Worm (Caenorhabditis elegans) whole organism, L3 larva: ENCODE results near the gene srt-64.

Source experiments
- R02D3.7 ChIP-seq: fragments of 150-350 bp; optimal IDR thresholded peaks from 2 replicates; lab custom pipeline; 2014; ENCODE audit warnings: missing biosample characterization, missing genetic modification characterization
- ZK546.5 ChIP-seq: sonication (generic microtip); optimal IDR thresholded peaks from 2 replicates; lab custom pipeline; 2017; ENCODE audit warnings: missing biosample characterization, missing genetic modification characterization
- aly-2 ChIP-seq: fragments of 150-350 bp; optimal IDR thresholded peaks from 2 replicates; lab custom pipeline; 2014; ENCODE audit warnings: missing biosample characterization, missing genetic modification characterization
- ama-1 ChIP-seq: fragments of 150-350 bp; optimal IDR thresholded peaks from 2 replicates; lab custom pipeline; 2018
- ceh-16 ChIP-seq: sonication (generic microtip); optimal IDR thresholded peaks from 2 replicates; lab custom pipeline; 2017; ENCODE audit warnings: missing biosample characterization, missing genetic modification characterization
- ceh-28 ChIP-seq: fragments of 150-350 bp; optimal IDR thresholded peaks from 2 replicates; lab custom pipeline; 2014; ENCODE audit warnings: missing biosample characterization, missing genetic modification reagents, missing genetic modification characterization
- ceh-82 ChIP-seq: fragments of 150-350 bp; optimal IDR thresholded peaks from 2 replicates; lab custom pipeline; 2014; ENCODE audit warnings: missing biosample characterization, missing genetic modification characterization
- ceh-9 ChIP-seq: sonication (generic microtip); optimal IDR thresholded peaks from 2 replicates; lab custom pipeline; 2018; ENCODE audit warnings: missing biosample characterization, missing genetic modification characterization
- daf-12 ChIP-seq: fragments of 150-350 bp; optimal IDR thresholded peaks from 2 replicates; lab custom pipeline; 2014; ENCODE audit warnings: missing biosample characterization, missing genetic modification reagents, missing genetic modification characterization
- egl-27 ChIP-seq: sonication (generic microtip); optimal IDR thresholded peaks from 4 replicates; lab custom pipeline; 2017; ENCODE audit warnings: missing biosample characterization, missing genetic modification reagents, missing genetic modification characterization
- egl-5 ChIP-seq: fragments of 150-350 bp; optimal IDR thresholded peaks from 2 replicates; lab custom pipeline; 2017; ENCODE audit warnings: missing biosample characterization, missing genetic modification reagents, missing genetic modification characterization, inconsistent platforms
- elt-1 ChIP-seq: fragments of 150-350 bp; optimal IDR thresholded peaks from 2 replicates; lab custom pipeline; 2014; ENCODE audit warnings: missing biosample characterization, missing genetic modification characterization
- elt-2 ChIP-seq: sonication (generic microtip); optimal IDR thresholded peaks from 2 replicates; lab custom pipeline; 2016; ENCODE audit warnings: missing genetic modification reagents, mild to moderate bottlenecking, missing genetic modification characterization, missing compliant biosample characterization
- elt-3 ChIP-seq, 3 experiments: fragments of 150-350 bp in 1 of 3; sonication (generic microtip) in 2 of 3; optimal IDR thresholded peaks; 2 replicates in 2 of 3; 4 replicates in 1 of 3; lab custom pipeline; 2014 to 2017; ENCODE audit warnings: missing biosample characterization in 3 of 3, missing genetic modification characterization in 3 of 3
- eor-1 ChIP-seq, 2 experiments: fragments of 150-350 bp; optimal IDR thresholded peaks; 2 replicates each; lab custom pipeline; 2014 to 2018; ENCODE audit warnings: missing biosample characterization in 2 of 2, missing genetic modification characterization in 2 of 2
- fkh-10 ChIP-seq: sonication (generic microtip); optimal IDR thresholded peaks from 2 replicates; lab custom pipeline; 2017; ENCODE audit warnings: missing biosample characterization, missing genetic modification reagents, missing genetic modification characterization
- fkh-2 ChIP-seq: fragments of 150-350 bp; optimal IDR thresholded peaks from 2 replicates; lab custom pipeline; 2014; ENCODE audit warnings: missing biosample characterization, missing genetic modification reagents, missing genetic modification characterization
- hmg-11 ChIP-seq: sonication (generic microtip); optimal IDR thresholded peaks from 2 replicates; lab custom pipeline; 2016; ENCODE audit warnings: missing genetic modification characterization, missing compliant biosample characterization
- lsy-12 ChIP-seq: sonication (generic microtip); optimal IDR thresholded peaks from 2 replicates; lab custom pipeline; 2016; ENCODE audit warnings: mild to moderate bottlenecking, missing genetic modification characterization, missing compliant biosample characterization
- mdl-1 ChIP-seq: fragments of 150-350 bp; optimal IDR thresholded peaks from 2 replicates; lab custom pipeline; 2014; ENCODE audit warnings: missing biosample characterization, missing genetic modification characterization
- mml-1 ChIP-seq: fragments of 150-350 bp; sonication (generic microtip); optimal IDR thresholded peaks from 3 replicates; lab custom pipeline; 2014; ENCODE audit warnings: missing biosample characterization, missing genetic modification characterization
- nfya-1 ChIP-seq: sonication (generic microtip); optimal IDR thresholded peaks from 2 replicates; lab custom pipeline; 2017; ENCODE audit warnings: missing genetic modification characterization, mild to moderate bottlenecking, missing compliant biosample characterization, antibody characterized with exemption, moderate library complexity; ENCODE audit not compliant: insufficient read depth
- nhr-11 ChIP-seq: fragments of 150-350 bp; optimal IDR thresholded peaks from 2 replicates; lab custom pipeline; 2014; ENCODE audit warnings: missing biosample characterization, missing genetic modification characterization
- nhr-23 ChIP-seq: fragments of 150-350 bp; optimal IDR thresholded peaks from 2 replicates; lab custom pipeline; 2014; ENCODE audit warnings: missing biosample characterization, missing genetic modification reagents, missing genetic modification characterization
- nhr-25 ChIP-seq: sonication (generic microtip); optimal IDR thresholded peaks from 2 replicates; lab custom pipeline; 2017; ENCODE audit warnings: missing biosample characterization, missing genetic modification characterization
- nhr-28 ChIP-seq: fragments of 150-350 bp; optimal IDR thresholded peaks from 2 replicates; lab custom pipeline; 2014; ENCODE audit warnings: missing biosample characterization, missing genetic modification characterization
- nhr-43 ChIP-seq: sonication (generic microtip); optimal IDR thresholded peaks from 2 replicates; lab custom pipeline; 2016; ENCODE audit warnings: mild to moderate bottlenecking, missing genetic modification characterization, missing compliant biosample characterization; ENCODE audit not compliant: poor library complexity, severe bottlenecking
- nhr-67 ChIP-seq: fragments of 150-350 bp; optimal IDR thresholded peaks from 2 replicates; lab custom pipeline; 2014; ENCODE audit warnings: missing biosample characterization, missing genetic modification characterization
- nhr-76 ChIP-seq: fragments of 150-350 bp; sonication (generic microtip); optimal IDR thresholded peaks from 5 replicates; lab custom pipeline; 2014; ENCODE audit warnings: missing biosample characterization, missing genetic modification characterization
- nhr-77 ChIP-seq: fragments of 150-350 bp; optimal IDR thresholded peaks from 2 replicates; lab custom pipeline; 2014; ENCODE audit warnings: missing biosample characterization, missing genetic modification characterization
- pha-4 ChIP-seq: fragments of 150-350 bp; optimal IDR thresholded peaks from 2 replicates; lab custom pipeline; 2014; ENCODE audit warnings: missing biosample characterization, missing genetic modification reagents, missing genetic modification characterization
- skn-1 ChIP-seq: fragments of 150-350 bp; optimal IDR thresholded peaks from 2 replicates; lab custom pipeline; 2014; ENCODE audit warnings: missing biosample characterization, missing genetic modification characterization
- snpc-4 ChIP-seq: fragments of 150-350 bp; optimal IDR thresholded peaks from 2 replicates; lab custom pipeline; 2014; ENCODE audit warnings: missing biosample characterization, missing genetic modification characterization
- tbx-2 ChIP-seq: sonication (generic microtip); optimal IDR thresholded peaks from 2 replicates; lab custom pipeline; 2016; ENCODE audit warnings: mild to moderate bottlenecking, missing genetic modification characterization, missing compliant biosample characterization
- unc-39 ChIP-seq: sonication (generic microtip); optimal IDR thresholded peaks from 4 replicates; lab custom pipeline; 2017; ENCODE audit warnings: missing biosample characterization, missing genetic modification characterization
- unc-62 ChIP-seq: fragments of 150-350 bp; sonication (generic microtip); optimal IDR thresholded peaks from 4 replicates; lab custom pipeline; 2014; ENCODE audit warnings: missing biosample characterization, missing genetic modification reagents, missing genetic modification characterization
- ztf-11 ChIP-seq: fragments of 150-350 bp; optimal IDR thresholded peaks from 2 replicates; lab custom pipeline; 2014; ENCODE audit warnings: missing biosample characterization, missing genetic modification characterization
- ztf-4 ChIP-seq: fragments of 150-350 bp; optimal IDR thresholded peaks from 2 replicates; lab custom pipeline; 2014; ENCODE audit warnings: missing biosample characterization, missing genetic modification characterization

Gene srt-64

DNA sequence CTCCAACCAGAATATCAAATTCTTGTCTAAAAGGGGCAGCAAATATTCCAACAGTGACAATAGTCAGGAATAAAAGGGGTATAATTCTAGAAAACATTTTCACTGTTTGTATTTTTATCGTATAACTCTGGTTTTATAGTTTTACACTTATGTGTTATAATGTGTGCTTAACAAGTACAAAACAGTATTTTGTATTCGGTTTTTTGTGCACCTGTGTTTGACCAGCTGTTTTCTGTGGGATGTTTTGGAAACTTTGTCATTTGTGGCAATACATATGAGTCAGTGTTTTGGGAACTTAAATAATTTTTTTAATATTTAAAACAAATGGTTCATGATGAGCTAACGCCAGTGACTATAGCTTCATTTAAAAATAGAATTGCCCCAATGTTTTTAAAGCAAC is 23.1 kb downstream of the srt-64 start, which contains the start of gene F14F9.6:
TSS of gene F14F9.6 (minus strand) at position 101 of the 400 bp plus-strand sequence.
- TF ChIP-seq elt-3 (tag; optimal IDR thresholded peaks at IDR 0.05; lab: Kevin White, UChicago) (no peak), fkh-10 (GFP tag; lab: Kevin White, UChicago) (no peak), mml-1 (no peak), elt-2 (tag; lab: Kevin White, UChicago) (no peak), daf-12 (tag; lab: Kevin White, UChicago) (no peak), nhr-43 (tag; lab: Kevin White, UChicago) (no peak), egl-27 (tag; lab: Kevin White, UChicago) (no peak), unc-39 (tag; lab: Kevin White, UChicago) (no peak)

- no peak for TF ChIP-seq nhr-77
- no peak for TF ChIP-seq nhr-23 (tag; lab: Kevin White, UChicago)
Measured at ce11 chrV:5144541-5144940, 24.9 kb downstream of the srt-64 start, which contains the start of gene F14F9.2. TSS of gene F14F9.2 (plus strand) at chrV:5144841.

ce11 chrV:5143785-5144184 is 25.7 kb downstream of the srt-64 start, which contains the start of gene srh-129:
TSS of gene srh-129 (minus strand) at chrV:5143885.
- TF ChIP-seq tbx-2 (tag; lab: Kevin White, UChicago) = no peak
- no peak for TF ChIP-seq mdl-1 (tag; lab: Kevin White, UChicago)
- no peak for TF ChIP-seq ztf-11 (tag; lab: Kevin White, UChicago)
- no peak for TF ChIP-seq nhr-25 (tag; lab: Kevin White, UChicago)
- no peak for TF ChIP-seq nhr-76 (tag; lab: Kevin White, UChicago)
- TF ChIP-seq ztf-4 (tag; lab: Kevin White, UChicago) = no peak
- no peak for TF ChIP-seq ama-1 (lab: Kevin White, UChicago)
- no peak for TF ChIP-seq unc-39 (tag; lab: Kevin White, UChicago)
- TF ChIP-seq ceh-16 (tag; lab: Kevin White, UChicago) = no peak
- TF ChIP-seq egl-5 (tag; lab: Kevin White, UChicago) = no peak
- no peak for TF ChIP-seq eor-1 (tag; optimal IDR thresholded peaks at IDR 0.05; lab: Kevin White, UChicago)
- TF ChIP-seq hmg-11 (tag; lab: Kevin White, UChicago) = no peak
- no peak for TF ChIP-seq snpc-4 (tag; lab: Kevin White, UChicago)
- no peak for TF ChIP-seq fkh-2 (tag; lab: Kevin White, UChicago)
- no peak for TF ChIP-seq lsy-12 (tag; lab: Kevin White, UChicago)
- no peak for TF ChIP-seq skn-1
- TF ChIP-seq ceh-82 (tag; lab: Kevin White, UChicago) = no peak
- TF ChIP-seq nfya-1 (tag; lab: Kevin White, UChicago) = no peak
- no peak for TF ChIP-seq ZK546.5 (tag; lab: Kevin White, UChicago)

- TF ChIP-seq pha-4 (tag; lab: Kevin White, UChicago) (no peak), nhr-67 (tag; lab: Kevin White, UChicago) (no peak), tbx-2 (tag; lab: Kevin White, UChicago) (no peak), hmg-11 (tag; lab: Kevin White, UChicago) (no peak), mml-1 (no peak), R02D3.7 (tag; lab: Kevin White, UChicago) (no peak), fkh-10 (GFP tag; lab: Kevin White, UChicago) (no peak), mdl-1 (tag; lab: Kevin White, UChicago) (no peak), nhr-43 (tag; lab: Kevin White, UChicago) (no peak), elt-1 (tag; lab: Kevin White, UChicago) (no peak), nhr-11 (no peak), ceh-9 (no peak), ZK546.5 (tag; lab: Kevin White, UChicago) (no peak), ztf-11 (tag; lab: Kevin White, UChicago) (no peak), ama-1 (lab: Kevin White, UChicago) (no peak)
Measured at ce11 chrV:5137919-5138318, 31.6 kb downstream of the srt-64 start, which contains the start of gene F14F9.3. TSS of gene F14F9.3 (plus strand) at chrV:5138219.

ce11 chrV:5132441-5132840 is 37.0 kb downstream of the srt-64 start, which contains the start of gene F14F9.4:
TSS of gene F14F9.4 (plus strand) at chrV:5132741.
- no peak for TF ChIP-seq fkh-10 (GFP tag; lab: Kevin White, UChicago)
- no peak for TF ChIP-seq nhr-28 (tag; lab: Kevin White, UChicago)
- TF ChIP-seq ceh-28 = no peak
- TF ChIP-seq ceh-16 (tag; lab: Kevin White, UChicago) = no peak
- TF ChIP-seq R02D3.7 (tag; lab: Kevin White, UChicago) = no peak
- no peak for TF ChIP-seq nhr-25 (tag; lab: Kevin White, UChicago)
- no peak for TF ChIP-seq aly-2 (tag; lab: Kevin White, UChicago)
- TF ChIP-seq nhr-67 (tag; lab: Kevin White, UChicago) = no peak
- no peak for TF ChIP-seq tbx-2 (tag; lab: Kevin White, UChicago)
- no peak for TF ChIP-seq daf-12 (tag; lab: Kevin White, UChicago)
- TF ChIP-seq unc-62 = no peak
- TF ChIP-seq elt-3 (tag; optimal IDR thresholded peaks at IDR 0.05; lab: Kevin White, UChicago) = no peak
- TF ChIP-seq ceh-9 = no peak
- TF ChIP-seq egl-5 (tag; lab: Kevin White, UChicago) = no peak
- TF ChIP-seq ceh-82 (tag; lab: Kevin White, UChicago) = no peak
